Fruit fly (Drosophila melanogaster): ENCODE data around the gene CG7878.
"Not testable (repeated sequence)": the region's sequence is repeated elsewhere in the genome, so short reads cannot be mapped to it uniquely, and the experiment has no call there.

The CG7878 gene

dm6 chr3R:8122198-8122970, at the start of gene CG7878:
Gene CG7878, plus strand, starts transcription at chr3R:8122725.
- no peak for TF ChIP-seq CG8478 (optimal IDR thresholded peaks at IDR 0.05)
- no peak for TF ChIP-seq CTCF (optimal IDR thresholded peaks at IDR 0.05)

- no peak for TF ChIP-seq CTCF (optimal IDR thresholded peaks at IDR 0.05)
- TF ChIP-seq CG8478 (optimal IDR thresholded peaks at IDR 0.05), result no peak
These were observed 35.6 kb upstream of the CG7878 start, which contains the start of gene CG7910 for dm6 chr3R:8086952-8087351. Gene CG7910, plus strand, starts transcription at chr3R:8087252.

- TF ChIP-seq CG8478, CTCF (optimal IDR thresholded peaks at IDR 0.05): not testable (repeated sequence)
These were observed 28.7 kb upstream of the CG7878 start, which contains the start of gene CG7900 for dm6 chr3R:8093824-8094223. Gene CG7900, plus strand, starts transcription at chr3R:8094124.

dm6 chr3R:8105088-8105542, 17.4 kb upstream of the CG7878 start, which contains the start of gene puc:
Gene puc, plus strand, starts transcription at chr3R:8105332.
- TF ChIP-seq CTCF (optimal IDR thresholded peaks at IDR 0.05) (peak in 1 of 2 experiments; percentile 33), CG8478 (optimal IDR thresholded peaks at IDR 0.05) (no peak)

- TF ChIP-seq CTCF (optimal IDR thresholded peaks at IDR 0.05) (no peak), CG8478 (optimal IDR thresholded peaks at IDR 0.05) (no peak)
These were observed 16.4 kb upstream of the CG7878 start for dm6 chr3R:8105839-8106718.

- TF ChIP-seq CTCF (optimal IDR thresholded peaks at IDR 0.05), result no peak
- no peak for TF ChIP-seq CG8478 (optimal IDR thresholded peaks at IDR 0.05)
These were observed 15.3 kb upstream of the CG7878 start for dm6 chr3R:8106909-8107841.

- TF ChIP-seq CG8478 (optimal IDR thresholded peaks at IDR 0.05) (no peak), CTCF (optimal IDR thresholded peaks at IDR 0.05) (no peak)
These were observed 13.8 kb upstream of the CG7878 start for dm6 chr3R:8108770-8109169.

- TF ChIP-seq CG8478 (optimal IDR thresholded peaks at IDR 0.05) (no peak), CTCF (optimal IDR thresholded peaks at IDR 0.05) (no peak)
These were observed 12.7 kb upstream of the CG7878 start for dm6 chr3R:8109782-8110181.

dm6 chr3R:8110198-8110642, 12.3 kb upstream of the CG7878 start:
- TF ChIP-seq CTCF (optimal IDR thresholded peaks at IDR 0.05), result no peak
- no peak for TF ChIP-seq CG8478 (optimal IDR thresholded peaks at IDR 0.05)

dm6 chr3R:8110951-8111350, 11.6 kb upstream of the CG7878 start:
- TF ChIP-seq CTCF (optimal IDR thresholded peaks at IDR 0.05) (no peak), CG8478 (optimal IDR thresholded peaks at IDR 0.05) (no peak)

- no peak for TF ChIP-seq CTCF (optimal IDR thresholded peaks at IDR 0.05)
- TF ChIP-seq CG8478 (optimal IDR thresholded peaks at IDR 0.05), result no peak
These were observed 10.6 kb upstream of the CG7878 start for dm6 chr3R:8111789-8112382.

- TF ChIP-seq CG8478 (optimal IDR thresholded peaks at IDR 0.05) (no peak), CTCF (optimal IDR thresholded peaks at IDR 0.05) (no peak)
These were observed 9.4 kb upstream of the CG7878 start for dm6 chr3R:8112880-8113832.
